Fruit fly (Drosophila melanogaster) whole organism, prepupa: ENCODE data around the gene RpS14a.
A peak's percentile ranks its signal among the peaks of the same experiment; 100 is the strongest.

Experiments used
- Blimp-1 ChIP-seq: fragments of 200-800 bp; sonication (Bioruptor generic); optimal IDR thresholded peaks from 3 replicates; lab custom pipeline; 2017; ENCODE audit warnings: missing biosample characterization, missing genetic modification characterization, mild to moderate bottlenecking, moderate library complexity, missing genetic modification reagents
- CG10669 ChIP-seq: fragments of 200-800 bp; sonication (Bioruptor generic); optimal IDR thresholded peaks from 3 replicates; lab custom pipeline; 2018; ENCODE audit warnings: missing biosample characterization, mild to moderate bottlenecking, missing genetic modification characterization, moderate library complexity
- CG11294 ChIP-seq: fragments of 200-800 bp; sonication (Bioruptor generic); IDR thresholded peaks from 2 replicates; pipeline ENCODE4 v1.3.6; 2022; ENCODE audit warnings: missing biosample characterization, missing genetic modification characterization
- CG11762 ChIP-seq: fragments of 200-800 bp; sonication (Bioruptor generic); optimal IDR thresholded peaks from 3 replicates; lab custom pipeline; 2016; ENCODE audit warnings: missing biosample characterization, missing genetic modification characterization; ENCODE audit not compliant: insufficient read depth
- CG15336 ChIP-seq: fragments of 200-800 bp; sonication (Bioruptor generic); IDR thresholded peaks from 2 replicates; pipeline ENCODE4 v1.3.6; 2022; ENCODE audit warnings: missing biosample characterization, missing genetic modification characterization
- CG1621 ChIP-seq: fragments of 200-800 bp; sonication (Bioruptor generic); optimal IDR thresholded peaks from 3 replicates; lab custom pipeline; 2018; ENCODE audit warnings: missing biosample characterization, mild to moderate bottlenecking, missing genetic modification characterization
- CG16779 ChIP-seq: fragments of 200-800 bp; sonication (Bioruptor generic); optimal IDR thresholded peaks from 3 replicates; lab custom pipeline; 2017; ENCODE audit warnings: missing biosample characterization, mild to moderate bottlenecking, missing genetic modification characterization
- CG3032 ChIP-seq: fragments of 200-800 bp; optimal IDR thresholded peaks from 2 replicates; lab custom pipeline; 2019; ENCODE audit warnings: missing biosample characterization, mild to moderate bottlenecking, missing genetic modification characterization, moderate library complexity
- CG32006 ChIP-seq: fragments of 200-800 bp; sonication (Bioruptor generic); optimal IDR thresholded peaks from 3 replicates; lab custom pipeline; 2017; ENCODE audit warnings: missing biosample characterization, mild to moderate bottlenecking, missing genetic modification characterization
- CG34406 ChIP-seq: fragments of 200-800 bp; sonication (Bioruptor generic); optimal IDR thresholded peaks from 3 replicates; lab custom pipeline; 2016; ENCODE audit warnings: missing biosample characterization, missing genetic modification characterization
- CG3919 ChIP-seq: fragments of 200-800 bp; sonication (Bioruptor generic); optimal IDR thresholded peaks from 3 replicates; lab custom pipeline; 2016; ENCODE audit warnings: missing biosample characterization, missing genetic modification characterization
- CG4318 ChIP-seq: fragments of 200-800 bp; sonication (Bioruptor generic); optimal IDR thresholded peaks from 3 replicates; lab custom pipeline; 2017; ENCODE audit warnings: missing biosample characterization, mild to moderate bottlenecking, missing genetic modification characterization
- CG6163 ChIP-seq: fragments of 200-800 bp; sonication (Bioruptor generic); IDR thresholded peaks from 3 replicates; pipeline ENCODE4 v1.3.6; 2022; ENCODE audit warnings: missing biosample characterization, missing genetic modification characterization
- CG6276 ChIP-seq: fragments of 200-800 bp; sonication (Bioruptor generic); optimal IDR thresholded peaks from 2 replicates; lab custom pipeline; 2017; ENCODE audit warnings: missing biosample characterization, mild to moderate bottlenecking, missing genetic modification characterization
- CG6792 ChIP-seq: fragments of 200-800 bp; sonication (Bioruptor generic); optimal IDR thresholded peaks from 3 replicates; lab custom pipeline; 2016; ENCODE audit warnings: missing biosample characterization, missing genetic modification characterization
- CG6854 ChIP-seq: fragments of 200-800 bp; sonication (Bioruptor generic); optimal IDR thresholded peaks from 2 replicates; lab custom pipeline; 2017; ENCODE audit warnings: missing biosample characterization, mild to moderate bottlenecking, missing genetic modification characterization
- CG7368 ChIP-seq: fragments of 200-800 bp; sonication (Bioruptor generic); optimal IDR thresholded peaks from 3 replicates; lab custom pipeline; 2016; ENCODE audit warnings: missing biosample characterization, missing genetic modification characterization
- CG8119 ChIP-seq: fragments of 200-800 bp; sonication (Bioruptor generic); IDR thresholded peaks from 3 replicates; pipeline ENCODE4 v1.3.6; 2022; ENCODE audit warnings: missing biosample characterization, missing genetic modification characterization
- CG8632 ChIP-seq: fragments of 200-800 bp; sonication (Bioruptor generic); optimal IDR thresholded peaks from 3 replicates; lab custom pipeline; 2016; ENCODE audit warnings: missing biosample characterization, missing genetic modification characterization
- CG9139 ChIP-seq: fragments of 200-800 bp; sonication (Bioruptor generic); optimal IDR thresholded peaks from 3 replicates; lab custom pipeline; 2017; ENCODE audit warnings: missing biosample characterization, mild to moderate bottlenecking, missing genetic modification characterization
- Eip75B ChIP-seq: fragments of 200-800 bp; sonication (Bioruptor generic); optimal IDR thresholded peaks from 3 replicates; lab custom pipeline; 2016; ENCODE audit warnings: missing biosample characterization, missing genetic modification characterization
- Eip78C ChIP-seq: fragments of 200-800 bp; sonication (Bioruptor generic); peaks from one replicate; lab custom pipeline; 2016; ENCODE audit warnings: missing biosample characterization, missing genetic modification characterization
- Eip93F ChIP-seq: fragments of 200-800 bp; sonication (Bioruptor generic); optimal IDR thresholded peaks from 2 replicates; lab custom pipeline; 2016; ENCODE audit warnings: missing biosample characterization, mild to moderate bottlenecking, missing genetic modification characterization
- Ets21C ChIP-seq: fragments of 200-800 bp; sonication (Bioruptor generic); optimal IDR thresholded peaks from 3 replicates; lab custom pipeline; 2016; ENCODE audit warnings: missing biosample characterization, missing genetic modification characterization
- Ets96B ChIP-seq: fragments of 200-800 bp; optimal IDR thresholded peaks from 2 replicates; lab custom pipeline; 2019; ENCODE audit warnings: missing biosample characterization, mild to moderate bottlenecking, missing genetic modification characterization, moderate library complexity
- Gug ChIP-seq: fragments of 200-800 bp; sonication (Bioruptor generic); IDR thresholded peaks from 2 replicates; pipeline ENCODE4 v1.3.6; 2022; ENCODE audit warnings: missing biosample characterization, missing genetic modification characterization
- Hr38 ChIP-seq: sonication (Bioruptor generic); optimal IDR thresholded peaks from 2 replicates; lab custom pipeline; 2016; ENCODE audit warnings: missing biosample characterization, missing genetic modification characterization
- Hr39 ChIP-seq: fragments of 200-800 bp; sonication (Bioruptor generic); optimal IDR thresholded peaks from 2 replicates; lab custom pipeline; 2016; ENCODE audit warnings: missing biosample characterization, missing genetic modification characterization
- Hr4 ChIP-seq: fragments of 200-800 bp; sonication (Bioruptor generic); optimal IDR thresholded peaks from 3 replicates; lab custom pipeline; 2016; ENCODE audit warnings: missing biosample characterization, missing genetic modification characterization
- Lpt ChIP-seq: fragments of 200-800 bp; sonication (Bioruptor generic); optimal IDR thresholded peaks from 3 replicates; lab custom pipeline; 2016; ENCODE audit warnings: missing biosample characterization, missing genetic modification characterization
- Smox ChIP-seq: fragments of 200-800 bp; sonication (Bioruptor generic); optimal IDR thresholded peaks from 3 replicates; lab custom pipeline; 2016; ENCODE audit warnings: missing biosample characterization, missing genetic modification characterization
- Sox102F ChIP-seq: fragments of 200-800 bp; sonication (Bioruptor generic); optimal IDR thresholded peaks from 2 replicates; lab custom pipeline; 2016; ENCODE audit warnings: missing biosample characterization, mild to moderate bottlenecking, missing genetic modification characterization
- Sox14 ChIP-seq: fragments of 200-800 bp; sonication (Bioruptor generic); optimal IDR thresholded peaks from 3 replicates; lab custom pipeline; 2016; ENCODE audit warnings: missing biosample characterization, missing genetic modification characterization
- achi ChIP-seq: fragments of 200-800 bp; sonication (Bioruptor generic); optimal IDR thresholded peaks from 3 replicates; lab custom pipeline; 2016; ENCODE audit warnings: missing biosample characterization, missing genetic modification characterization
- acj6 ChIP-seq: fragments of 200-800 bp; sonication (Bioruptor generic); optimal IDR thresholded peaks from 3 replicates; lab custom pipeline; 2016; ENCODE audit warnings: missing biosample characterization, missing genetic modification characterization
- cyc ChIP-seq: fragments of 200-800 bp; sonication (Bioruptor generic); optimal IDR thresholded peaks from 3 replicates; lab custom pipeline; 2016; ENCODE audit warnings: missing biosample characterization, missing genetic modification characterization
- dac ChIP-seq: fragments of 200-800 bp; sonication (Bioruptor generic); optimal IDR thresholded peaks from 2 replicates; lab custom pipeline; 2017; ENCODE audit warnings: missing biosample characterization, mild to moderate bottlenecking, missing genetic modification characterization
- dsx ChIP-seq: fragments of 200-800 bp; optimal IDR thresholded peaks from 3 replicates; lab custom pipeline; 2019; ENCODE audit warnings: missing biosample characterization, mild to moderate bottlenecking, missing genetic modification characterization, moderate library complexity; ENCODE audit not compliant: poor library complexity, severe bottlenecking
- eg ChIP-seq: fragments of 200-800 bp; sonication (Bioruptor generic); IDR thresholded peaks from 3 replicates; pipeline ENCODE4 v1.3.6; 2022; ENCODE audit warnings: missing biosample characterization, missing genetic modification characterization
- esn ChIP-seq: fragments of 200-800 bp; sonication (Bioruptor generic); optimal IDR thresholded peaks from 2 replicates; lab custom pipeline; 2016; ENCODE audit warnings: missing biosample characterization, mild to moderate bottlenecking, missing genetic modification characterization, moderate library complexity
- fd59A ChIP-seq: fragments of 200-800 bp; sonication (Bioruptor generic); optimal IDR thresholded peaks from 2 replicates; lab custom pipeline; 2017; ENCODE audit warnings: missing biosample characterization, mild to moderate bottlenecking, missing genetic modification characterization, missing genetic modification reagents
- fd85E ChIP-seq: fragments of 200-800 bp; sonication (Bioruptor generic); optimal IDR thresholded peaks from 3 replicates; lab custom pipeline; 2016; ENCODE audit warnings: missing biosample characterization, missing genetic modification characterization
- fkh ChIP-seq: fragments of 200-800 bp; sonication (Bioruptor generic); optimal IDR thresholded peaks from 3 replicates; lab custom pipeline; 2017; ENCODE audit warnings: missing biosample characterization, mild to moderate bottlenecking, missing genetic modification characterization, moderate library complexity
- lz ChIP-seq: fragments of 200-800 bp; sonication (Bioruptor generic); optimal IDR thresholded peaks from 3 replicates; lab custom pipeline; 2016; ENCODE audit warnings: missing biosample characterization, missing genetic modification characterization
- net ChIP-seq: fragments of 200-800 bp; sonication (Bioruptor generic); optimal IDR thresholded peaks from 3 replicates; lab custom pipeline; 2016; ENCODE audit warnings: missing biosample characterization, missing genetic modification characterization
- pdm3 ChIP-seq: fragments of 200-800 bp; sonication (Bioruptor generic); optimal IDR thresholded peaks from 3 replicates; lab custom pipeline; 2016; ENCODE audit warnings: missing biosample characterization, missing genetic modification characterization
- salr ChIP-seq, 2 experiments: fragments of 200-800 bp; sonication (Bioruptor generic); optimal IDR thresholded peaks; 3 replicates each; lab custom pipeline; 2016 to 2018; ENCODE audit warnings: missing biosample characterization in 2 of 2, missing genetic modification characterization in 2 of 2, mild to moderate bottlenecking in 1 of 2
- spab ChIP-seq: fragments of 200-800 bp; sonication (Bioruptor generic); optimal IDR thresholded peaks from 2 replicates; lab custom pipeline; 2017; ENCODE audit warnings: missing biosample characterization, mild to moderate bottlenecking, missing genetic modification characterization, missing genetic modification reagents
- ss ChIP-seq, 2 experiments: fragments of 200-800 bp; sonication (Bioruptor generic); optimal IDR thresholded peaks; 2 replicates in 1 of 2; 3 replicates in 1 of 2; lab custom pipeline; 2017 to 2018; ENCODE audit warnings: mild to moderate bottlenecking in 2 of 2, missing biosample characterization in 2 of 2, missing genetic modification characterization in 2 of 2, moderate library complexity in 1 of 2
- svp ChIP-seq: fragments of 200-800 bp; sonication (Bioruptor generic); peaks from one replicate; lab custom pipeline; 2016; ENCODE audit warnings: missing biosample characterization, missing genetic modification characterization
- topi ChIP-seq: fragments of 200-800 bp; sonication (Bioruptor generic); optimal IDR thresholded peaks from 3 replicates; lab custom pipeline; 2016; ENCODE audit warnings: missing biosample characterization, missing genetic modification characterization
- vri ChIP-seq: fragments of 200-800 bp; sonication (Bioruptor generic); optimal IDR thresholded peaks from 3 replicates; lab custom pipeline; 2016; ENCODE audit warnings: missing biosample characterization, mild to moderate bottlenecking, missing genetic modification characterization

The RpS14a gene

DNA sequence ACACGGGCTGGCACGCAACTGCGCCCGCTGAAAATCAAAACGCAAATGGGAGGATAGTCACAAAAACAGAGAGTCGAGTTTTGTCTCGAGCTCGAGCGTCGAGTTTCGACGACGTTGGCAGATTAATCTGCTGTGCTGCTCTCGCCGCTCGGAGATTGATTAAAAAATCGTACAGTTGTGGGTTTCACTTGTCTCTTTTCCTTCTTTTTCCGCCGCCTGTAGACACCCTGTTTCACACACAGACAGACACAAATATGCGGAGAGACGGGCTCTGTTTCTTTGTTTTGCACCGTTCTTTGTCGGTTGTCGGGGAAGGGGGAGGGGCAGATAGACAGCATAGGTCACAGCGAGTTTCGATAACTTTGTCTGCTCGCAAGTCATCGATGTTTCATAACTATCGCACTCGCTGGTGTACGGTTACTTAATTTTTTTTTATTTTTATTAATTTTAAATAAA lies 13.3 kb downstream of the RpS14a start, which contains the start of gene orion:
TSS of gene orion (minus strand) at position 51 of the 456 bp plus-strand sequence.
- TF ChIP-seq pdm3 (no peak), ss (GFP tag; optimal IDR thresholded peaks at IDR 0.05; lab: Kevin White, UChicago) (peak; percentile 93 to 94), net (GFP tag; lab: Kevin White, UChicago) (no peak), CG16779 (tag; lab: Kevin White, UChicago) (peak; percentile 83), CG32006 (GFP tag; lab: Kevin White, UChicago) (no peak), fd59A (GFP tag; lab: Kevin White, UChicago) (peak; percentile 32), CG10669 (GFP tag; lab: Kevin White, UChicago) (no peak), Smox (GFP tag; lab: Kevin White, UChicago) (no peak), vri (peak; percentile 25), Blimp-1 (GFP tag; lab: Kevin White, UChicago) (no peak), CG6792 (GFP tag; lab: Kevin White, UChicago) (peak; percentile 4), dsx (GFP tag; lab: Kevin White, UChicago) (peak; percentile 87), Sox102F (GFP tag; lab: Kevin White, UChicago) (no peak), fkh (no peak), CG8632 (GFP tag; lab: Kevin White, UChicago) (peak; percentile 31), CG34406 (GFP tag; lab: Kevin White, UChicago) (peak; percentile 16), CG7368 (peak; percentile 9), CG6854 (GFP tag; lab: Kevin White, UChicago) (no peak), fd85E (no peak), Ets21C (GFP tag; lab: Kevin White, UChicago) (no peak), Eip78C (peak; percentile 84), Eip93F (no peak), CG4318 (GFP tag; lab: Kevin White, UChicago) (no peak), CG9139 (peak; percentile 88), Lpt (GFP tag; lab: Kevin White, UChicago) (peak; percentile 59), achi (GFP tag; lab: Kevin White, UChicago) (peak; percentile 47), CG15336 (GFP tag; lab: Robert Waterston, UW) (peak; percentile 59; the same call in 1 of the 2 replicates), topi (GFP tag; lab: Kevin White, UChicago) (peak; percentile 29), salr (GFP tag; optimal IDR thresholded peaks at IDR 0.05; lab: Kevin White, UChicago) (peak in 1 of 2 experiments; percentile 58), Sox14 (GFP tag; lab: Kevin White, UChicago) (peak; percentile 92), lz (GFP tag; lab: Kevin White, UChicago) (peak; percentile 17), Hr39 (no peak), CG6163 (GFP tag; lab: Robert Waterston, UW) (peak; percentile 86), eg (GFP tag; lab: Robert Waterston, UW) (peak; percentile 81), CG3032 (tag; lab: Kevin White, UChicago) (peak; percentile 64), esn (peak; percentile 34), cyc (GFP tag; lab: Kevin White, UChicago) (no peak), Hr4 (GFP tag; lab: Kevin White, UChicago) (no peak), CG11762 (peak; percentile 8), CG1621 (peak; percentile 87), Gug (GFP tag; lab: Robert Waterston, UW) (no peak), CG3919 (GFP tag; lab: Kevin White, UChicago) (no peak), CG8119 (GFP tag; lab: Robert Waterston, UW) (peak; percentile 73), spab (GFP tag; lab: Kevin White, UChicago) (no peak), CG11294 (GFP tag; lab: Robert Waterston, UW) (no peak), svp (GFP tag; lab: Kevin White, UChicago) (peak; percentile 99), Ets96B (peak; percentile 71), acj6 (no peak), Eip75B (GFP tag; lab: Kevin White, UChicago) (no peak), CG6276 (GFP tag; lab: Kevin White, UChicago) (no peak), dac (peak; percentile 55), Hr38 (GFP tag; lab: Kevin White, UChicago) (no peak)
